Worm (Caenorhabditis elegans) whole organism, L3 larva: ENCODE data around the gene klf-1.

Experiments used
- R02D3.7 ChIP-seq: fragments of 150-350 bp; optimal IDR thresholded peaks from 2 replicates; lab custom pipeline; 2014; ENCODE audit warnings: missing biosample characterization, missing genetic modification characterization
- ama-1 ChIP-seq: fragments of 150-350 bp; optimal IDR thresholded peaks from 2 replicates; lab custom pipeline; 2018
- ceh-16 ChIP-seq: sonication (generic microtip); optimal IDR thresholded peaks from 2 replicates; lab custom pipeline; 2017; ENCODE audit warnings: missing biosample characterization, missing genetic modification characterization
- ceh-28 ChIP-seq: fragments of 150-350 bp; optimal IDR thresholded peaks from 2 replicates; lab custom pipeline; 2014; ENCODE audit warnings: missing biosample characterization, missing genetic modification reagents, missing genetic modification characterization
- ceh-82 ChIP-seq: fragments of 150-350 bp; optimal IDR thresholded peaks from 2 replicates; lab custom pipeline; 2014; ENCODE audit warnings: missing biosample characterization, missing genetic modification characterization
- ceh-9 ChIP-seq: sonication (generic microtip); optimal IDR thresholded peaks from 2 replicates; lab custom pipeline; 2018; ENCODE audit warnings: missing biosample characterization, missing genetic modification characterization
- daf-12 ChIP-seq: fragments of 150-350 bp; optimal IDR thresholded peaks from 2 replicates; lab custom pipeline; 2014; ENCODE audit warnings: missing biosample characterization, missing genetic modification reagents, missing genetic modification characterization
- egl-5 ChIP-seq: fragments of 150-350 bp; optimal IDR thresholded peaks from 2 replicates; lab custom pipeline; 2017; ENCODE audit warnings: missing biosample characterization, missing genetic modification reagents, missing genetic modification characterization, inconsistent platforms
- elt-2 ChIP-seq: sonication (generic microtip); optimal IDR thresholded peaks from 2 replicates; lab custom pipeline; 2016; ENCODE audit warnings: missing genetic modification reagents, mild to moderate bottlenecking, missing genetic modification characterization, missing compliant biosample characterization
- eor-1 ChIP-seq, 2 experiments: fragments of 150-350 bp; optimal IDR thresholded peaks; 2 replicates each; lab custom pipeline; 2014 to 2018; ENCODE audit warnings: missing biosample characterization in 2 of 2, missing genetic modification characterization in 2 of 2
- fkh-10 ChIP-seq: sonication (generic microtip); optimal IDR thresholded peaks from 2 replicates; lab custom pipeline; 2017; ENCODE audit warnings: missing biosample characterization, missing genetic modification reagents, missing genetic modification characterization
- fkh-2 ChIP-seq: fragments of 150-350 bp; optimal IDR thresholded peaks from 2 replicates; lab custom pipeline; 2014; ENCODE audit warnings: missing biosample characterization, missing genetic modification reagents, missing genetic modification characterization
- hmg-11 ChIP-seq: sonication (generic microtip); optimal IDR thresholded peaks from 2 replicates; lab custom pipeline; 2016; ENCODE audit warnings: missing genetic modification characterization, missing compliant biosample characterization
- lin-15B ChIP-seq: fragments of 150-350 bp; optimal IDR thresholded peaks from 2 replicates; lab custom pipeline; 2014; ENCODE audit warnings: missing biosample characterization, missing genetic modification characterization
- lin-39 ChIP-seq: fragments of 150-350 bp; optimal IDR thresholded peaks from 2 replicates; lab custom pipeline; 2018; ENCODE audit warnings: missing biosample characterization, missing genetic modification reagents, missing genetic modification characterization
- lsy-12 ChIP-seq: sonication (generic microtip); optimal IDR thresholded peaks from 2 replicates; lab custom pipeline; 2016; ENCODE audit warnings: mild to moderate bottlenecking, missing genetic modification characterization, missing compliant biosample characterization
- mdl-1 ChIP-seq: fragments of 150-350 bp; optimal IDR thresholded peaks from 2 replicates; lab custom pipeline; 2014; ENCODE audit warnings: missing biosample characterization, missing genetic modification characterization
- nfya-1 ChIP-seq: sonication (generic microtip); optimal IDR thresholded peaks from 2 replicates; lab custom pipeline; 2017; ENCODE audit warnings: missing genetic modification characterization, mild to moderate bottlenecking, missing compliant biosample characterization, antibody characterized with exemption, moderate library complexity; ENCODE audit not compliant: insufficient read depth
- nhr-12 ChIP-seq: fragments of 150-350 bp; optimal IDR thresholded peaks from 2 replicates; lab custom pipeline; 2014; ENCODE audit warnings: missing biosample characterization, missing genetic modification characterization
- nhr-23 ChIP-seq: fragments of 150-350 bp; optimal IDR thresholded peaks from 2 replicates; lab custom pipeline; 2014; ENCODE audit warnings: missing biosample characterization, missing genetic modification reagents, missing genetic modification characterization
- nhr-25 ChIP-seq: sonication (generic microtip); optimal IDR thresholded peaks from 2 replicates; lab custom pipeline; 2017; ENCODE audit warnings: missing biosample characterization, missing genetic modification characterization
- nhr-28 ChIP-seq: fragments of 150-350 bp; optimal IDR thresholded peaks from 2 replicates; lab custom pipeline; 2014; ENCODE audit warnings: missing biosample characterization, missing genetic modification characterization
- nhr-43 ChIP-seq: sonication (generic microtip); optimal IDR thresholded peaks from 2 replicates; lab custom pipeline; 2016; ENCODE audit warnings: mild to moderate bottlenecking, missing genetic modification characterization, missing compliant biosample characterization; ENCODE audit not compliant: poor library complexity, severe bottlenecking
- nhr-67 ChIP-seq: fragments of 150-350 bp; optimal IDR thresholded peaks from 2 replicates; lab custom pipeline; 2014; ENCODE audit warnings: missing biosample characterization, missing genetic modification characterization
- nhr-77 ChIP-seq: fragments of 150-350 bp; optimal IDR thresholded peaks from 2 replicates; lab custom pipeline; 2014; ENCODE audit warnings: missing biosample characterization, missing genetic modification characterization
- pha-4 ChIP-seq: fragments of 150-350 bp; optimal IDR thresholded peaks from 2 replicates; lab custom pipeline; 2014; ENCODE audit warnings: missing biosample characterization, missing genetic modification reagents, missing genetic modification characterization
- pqm-1 ChIP-seq: fragments of 150-350 bp; optimal IDR thresholded peaks from 2 replicates; lab custom pipeline; 2017; ENCODE audit warnings: missing biosample characterization, missing genetic modification characterization, inconsistent platforms
- snpc-4 ChIP-seq: fragments of 150-350 bp; optimal IDR thresholded peaks from 2 replicates; lab custom pipeline; 2014; ENCODE audit warnings: missing biosample characterization, missing genetic modification characterization
- unc-39 ChIP-seq: sonication (generic microtip); optimal IDR thresholded peaks from 4 replicates; lab custom pipeline; 2017; ENCODE audit warnings: missing biosample characterization, missing genetic modification characterization
- unc-62 ChIP-seq: fragments of 150-350 bp; sonication (generic microtip); optimal IDR thresholded peaks from 4 replicates; lab custom pipeline; 2014; ENCODE audit warnings: missing biosample characterization, missing genetic modification reagents, missing genetic modification characterization
- zag-1 ChIP-seq: fragments of 150-350 bp; optimal IDR thresholded peaks from 2 replicates; lab custom pipeline; 2014; ENCODE audit warnings: missing biosample characterization, missing genetic modification characterization
- ztf-4 ChIP-seq: fragments of 150-350 bp; optimal IDR thresholded peaks from 2 replicates; lab custom pipeline; 2014; ENCODE audit warnings: missing biosample characterization, missing genetic modification characterization

Gene klf-1

DNA sequence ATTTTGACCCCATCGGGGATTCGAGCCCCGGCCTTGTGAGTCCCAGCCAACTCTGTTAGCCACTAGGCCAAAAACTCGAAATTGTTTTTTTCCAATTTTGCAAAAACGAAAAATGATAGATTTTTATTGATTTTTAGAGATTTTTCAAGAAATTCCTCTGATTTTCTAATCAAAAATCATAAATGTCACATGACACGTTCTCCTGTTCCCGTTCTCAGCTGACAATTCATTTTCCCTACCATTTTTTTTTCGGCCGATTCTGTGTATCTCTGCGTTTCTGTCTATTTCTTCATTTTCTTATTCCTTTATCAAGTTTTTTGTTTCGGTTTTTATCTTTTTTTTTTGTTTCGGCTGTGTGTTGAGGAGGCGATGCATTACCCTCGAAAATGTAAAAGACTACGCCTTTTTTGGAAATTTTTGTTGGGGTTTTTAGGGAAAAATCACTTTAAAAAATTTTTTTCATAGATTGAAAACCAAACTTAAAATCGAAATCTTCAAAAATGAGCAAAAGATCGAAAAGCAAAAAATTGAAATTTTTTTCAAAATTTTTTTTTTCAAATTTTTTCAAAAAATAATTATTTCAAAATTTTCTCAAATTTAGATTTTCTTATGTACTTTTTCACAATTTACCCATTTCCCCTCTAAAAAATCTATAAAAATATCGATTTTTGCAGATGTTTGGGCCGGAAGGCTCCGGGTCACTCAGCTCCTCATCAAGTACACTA, at the start of gene klf-1:
Gene klf-1, plus strand, starts transcription at position 675 of the 725 bp plus-strand sequence.
- no peak for TF ChIP-seq ama-1 (lab: Kevin White, UChicago)
- no peak for TF ChIP-seq unc-39 (tag; lab: Kevin White, UChicago)
- peak; percentile 16 for TF ChIP-seq pha-4 (tag; lab: Kevin White, UChicago)
- peak; percentile 42 for TF ChIP-seq nhr-25
- peak; percentile 29 for TF ChIP-seq nfya-1 (tag; lab: Kevin White, UChicago)
- TF ChIP-seq mdl-1 (tag; lab: Kevin White, UChicago): no peak
- no peak for TF ChIP-seq daf-12 (tag; lab: Kevin White, UChicago)
- TF ChIP-seq pqm-1: peak; percentile 41
- TF ChIP-seq ceh-9 (tag; lab: Kevin White, UChicago): no peak
- peak; percentile 70 for TF ChIP-seq nhr-43 (tag; lab: Kevin White, UChicago)
- no peak for TF ChIP-seq fkh-10 (GFP tag; lab: Kevin White, UChicago)
- TF ChIP-seq nhr-67 (tag; lab: Kevin White, UChicago): no peak
- no peak for TF ChIP-seq unc-62 (GFP tag; lab: Kevin White, UChicago)
- TF ChIP-seq snpc-4 (tag; lab: Kevin White, UChicago): no peak
- no peak for TF ChIP-seq fkh-2 (tag; lab: Kevin White, UChicago)
- no peak for TF ChIP-seq hmg-11 (tag; lab: Kevin White, UChicago)
- no peak for TF ChIP-seq eor-1 (tag; optimal IDR thresholded peaks at IDR 0.05; lab: Kevin White, UChicago)
- no peak for TF ChIP-seq zag-1 (tag; lab: Kevin White, UChicago)
- TF ChIP-seq lin-39: no peak
- TF ChIP-seq lsy-12 (tag; lab: Kevin White, UChicago): no peak
- no peak for TF ChIP-seq nhr-12 (tag; lab: Kevin White, UChicago)
- peak; percentile 82 for TF ChIP-seq elt-2 (tag; lab: Kevin White, UChicago)
- peak; percentile 15 for TF ChIP-seq ceh-28 (tag; lab: Kevin White, UChicago)
- TF ChIP-seq ceh-16 (tag; lab: Kevin White, UChicago): no peak
- TF ChIP-seq nhr-23 (tag; lab: Kevin White, UChicago): peak; percentile 74
- no peak for TF ChIP-seq nhr-77 (tag; lab: Kevin White, UChicago)
- no peak for TF ChIP-seq R02D3.7 (tag; lab: Kevin White, UChicago)

DNA sequence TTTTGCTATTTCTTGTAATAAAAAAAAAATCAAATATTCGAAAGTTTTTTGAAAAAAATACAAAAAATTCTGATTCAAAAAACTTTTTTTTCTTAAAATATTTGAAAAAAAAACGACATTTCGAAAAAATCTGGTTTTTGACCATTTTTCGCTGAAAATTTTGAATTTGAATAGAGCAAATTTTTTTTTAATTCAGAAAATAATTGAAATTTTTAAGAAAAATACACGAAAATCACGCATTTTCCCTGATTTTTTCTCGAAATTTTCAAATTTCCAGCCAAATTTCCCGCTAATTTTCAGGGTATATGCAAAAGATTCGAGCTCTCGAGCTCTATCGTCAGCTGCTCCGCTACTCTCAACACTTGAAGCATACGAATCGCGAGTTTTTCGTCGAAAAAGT, 47.8 kb upstream of the klf-1 start, which contains the start of gene Y71H2AM.1:
Gene Y71H2AM.1, plus strand, starts transcription at position 301 of the 400 bp plus-strand sequence.
- TF ChIP-seq eor-1 (tag; optimal IDR thresholded peaks at IDR 0.05; lab: Kevin White, UChicago): no peak
- no peak for TF ChIP-seq pha-4 (tag; lab: Kevin White, UChicago)
- TF ChIP-seq unc-62 (GFP tag; lab: Kevin White, UChicago): no peak
- no peak for TF ChIP-seq lin-39
- TF ChIP-seq zag-1 (tag; lab: Kevin White, UChicago): no peak
- TF ChIP-seq nhr-43 (tag; lab: Kevin White, UChicago): no peak
- no peak for TF ChIP-seq ceh-82 (tag; lab: Kevin White, UChicago)
- no peak for TF ChIP-seq ceh-9 (tag; lab: Kevin White, UChicago)
- TF ChIP-seq R02D3.7 (tag; lab: Kevin White, UChicago): no peak
- TF ChIP-seq ztf-4 (tag; lab: Kevin White, UChicago): no peak
- no peak for TF ChIP-seq nhr-12 (tag; lab: Kevin White, UChicago)
- no peak for TF ChIP-seq fkh-2 (tag; lab: Kevin White, UChicago)
- no peak for TF ChIP-seq mdl-1 (tag; lab: Kevin White, UChicago)
- no peak for TF ChIP-seq nhr-67 (tag; lab: Kevin White, UChicago)

DNA sequence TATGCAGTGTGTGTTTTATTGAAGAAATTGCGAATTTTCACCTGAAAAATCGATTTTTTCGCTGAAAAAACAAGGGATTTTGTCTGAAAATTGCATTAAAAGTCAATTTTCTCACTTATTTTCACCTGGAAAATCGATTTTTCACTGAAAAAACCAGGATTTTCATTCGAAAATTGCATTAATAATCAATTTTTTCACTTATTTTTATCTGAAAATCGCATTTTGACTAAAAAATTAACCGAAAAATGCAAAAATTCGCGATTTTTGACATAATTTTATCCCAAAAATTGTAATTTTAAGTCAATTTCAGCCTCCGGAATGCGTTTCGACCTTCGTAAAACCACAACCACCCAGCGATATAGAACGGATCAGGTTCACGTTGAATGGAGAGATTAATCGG, 42.1 kb upstream of the klf-1 start, which contains the start of gene Y71H2AM.29:
Gene Y71H2AM.29, plus strand, starts transcription at position 301 of the 400 bp plus-strand sequence.
- TF ChIP-seq zag-1 (tag; lab: Kevin White, UChicago): no peak
- no peak for TF ChIP-seq pha-4 (tag; lab: Kevin White, UChicago)
- no peak for TF ChIP-seq nhr-43 (tag; lab: Kevin White, UChicago)
- no peak for TF ChIP-seq egl-5
- TF ChIP-seq, all 47 proteins: peak for 0

DNA sequence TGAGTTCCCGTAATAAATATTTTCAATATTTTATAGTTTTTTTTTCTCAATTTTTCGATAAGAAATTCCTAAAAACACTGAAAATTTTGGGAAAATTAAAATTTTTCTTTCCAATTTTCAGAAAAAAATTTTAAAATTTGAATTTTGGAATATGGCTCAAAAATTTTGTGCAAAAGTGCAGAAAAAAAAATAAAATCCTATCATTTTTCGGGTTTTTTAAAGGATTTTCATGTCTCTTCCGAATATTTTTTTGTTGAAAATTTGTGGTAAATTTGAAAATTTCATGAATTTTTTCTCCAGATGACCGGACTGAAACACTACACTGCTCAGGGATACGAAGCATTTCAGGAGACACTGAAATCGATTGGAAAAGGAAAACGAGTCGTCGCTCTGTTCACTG, 40.3 kb upstream of the klf-1 start, which contains the start of gene txdc-17:
Gene txdc-17, plus strand, starts transcription at position 301 of the 400 bp plus-strand sequence.
- TF ChIP-seq nhr-28 (tag; lab: Kevin White, UChicago): no peak
- no peak for TF ChIP-seq nhr-12 (tag; lab: Kevin White, UChicago)
- no peak for TF ChIP-seq unc-39 (tag; lab: Kevin White, UChicago)
- no peak for TF ChIP-seq lsy-12 (tag; lab: Kevin White, UChicago)
- TF ChIP-seq fkh-2 (tag; lab: Kevin White, UChicago): no peak
- TF ChIP-seq lin-15B (tag; lab: Kevin White, UChicago): no peak
